Worm (Caenorhabditis elegans): ENCODE data around the gene T04F8.7.

DNA sequence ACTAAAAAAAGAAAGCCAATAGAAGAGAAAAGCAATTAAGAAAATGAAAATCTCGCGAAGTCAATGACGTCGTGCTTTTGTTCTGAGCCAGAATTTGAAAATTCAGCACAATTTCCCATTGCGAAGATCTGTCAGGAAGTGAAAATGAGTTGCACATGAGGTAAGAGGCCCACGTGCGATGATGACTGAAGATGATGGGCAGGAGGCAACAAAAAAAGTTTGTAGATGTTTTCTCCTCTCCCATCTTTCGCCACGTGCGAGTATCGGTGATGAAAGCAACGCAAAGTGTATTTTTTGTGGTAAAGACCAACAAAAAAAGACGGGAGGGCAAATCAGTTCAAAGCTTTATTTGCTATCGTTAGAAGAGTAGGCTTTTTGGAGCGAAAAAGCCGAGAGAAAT, 18.7 kb downstream of the T04F8.7 start:
- TF ChIP-seq hlh-12 (tag; optimal IDR thresholded peaks at IDR 0.05) (no peak), F57C9.4 (tag; optimal IDR thresholded peaks at IDR 0.05) (no peak)

Data from whole organism, young adult.